Fruit fly (Drosophila melanogaster): ENCODE measurements around the gene CG32982.

Gene CG32982

DNA sequence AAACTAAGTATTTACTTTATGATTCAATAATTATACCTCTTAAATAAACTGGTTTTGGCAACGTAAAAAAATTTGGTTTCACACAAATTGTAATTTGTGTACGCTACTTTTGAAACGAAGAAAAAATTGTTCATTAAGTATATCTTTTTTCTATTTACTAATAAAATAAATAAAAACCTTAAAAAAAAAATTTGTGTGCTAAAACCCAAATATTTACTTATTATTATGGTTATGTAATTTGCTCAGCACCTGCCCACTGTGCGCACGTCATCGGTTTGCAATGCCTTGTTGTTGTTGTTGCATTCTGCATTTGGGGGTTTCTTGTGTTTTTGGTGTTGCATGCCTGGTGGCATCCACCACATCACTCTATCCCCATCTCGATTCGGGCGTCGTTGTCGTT lies 81.6 kb downstream of the CG32982 start (continued):
- TF ChIP-seq CG8089 (GFP tag; optimal IDR thresholded peaks at IDR 0.05) = no peak
- peak; percentile 42; the same call in 1 of the 2 replicates for TF ChIP-seq Rx (GFP tag; IDR thresholded peaks at IDR 0.05)
- TF ChIP-seq CG10543 (GFP tag; optimal IDR thresholded peaks at IDR 0.05) = no peak
- TF ChIP-seq CG31365 (tag; optimal IDR thresholded peaks at IDR 0.05) = no peak
- TF ChIP-seq tio (GFP tag; optimal IDR thresholded peaks at IDR 0.05) = peak; percentile 20
- no peak for TF ChIP-seq gsb (GFP tag; IDR thresholded peaks at IDR 0.05)
- TF ChIP-seq CG2875 (GFP tag; optimal IDR thresholded peaks at IDR 0.05) = peak; percentile 58
- TF ChIP-seq stwl (tag; optimal IDR thresholded peaks at IDR 0.05) = no peak
- TF ChIP-seq CG4360 (GFP tag; IDR thresholded peaks at IDR 0.05) = peak; percentile 59
- no peak for TF ChIP-seq hbn (GFP tag; IDR thresholded peaks at IDR 0.05; ENCODE audit: partially characterized antibody)
- no peak for TF ChIP-seq CG32772 (GFP tag; IDR thresholded peaks at IDR 0.05)
- TF ChIP-seq pb (GFP tag; optimal IDR thresholded peaks at IDR 0.05) = no peak
- no peak for TF ChIP-seq Nf-YB (GFP tag; optimal IDR thresholded peaks at IDR 0.05)
- no peak for TF ChIP-seq CG1792 (GFP tag; optimal IDR thresholded peaks at IDR 0.05)
- peak; percentile 24 for TF ChIP-seq CG8924 (tag; optimal IDR thresholded peaks at IDR 0.05)
- no peak for TF ChIP-seq CG1647 (GFP tag; optimal IDR thresholded peaks at IDR 0.05)
- peak; percentile 2 for TF ChIP-seq CG5245 (GFP tag; optimal IDR thresholded peaks at IDR 0.05)
- TF ChIP-seq caup (GFP tag; optimal IDR thresholded peaks at IDR 0.05; ENCODE audit: severe bottlenecking) = no peak
- TF ChIP-seq jumu (GFP tag; optimal IDR thresholded peaks at IDR 0.05) = no peak
- TF ChIP-seq lov (optimal IDR thresholded peaks at IDR 0.05) = no peak
- no peak for TF ChIP-seq lov (GFP tag; IDR thresholded peaks at IDR 0.05)
- peak; percentile 32 for TF ChIP-seq CG10267 (tag; optimal IDR thresholded peaks at IDR 0.05)
- TF ChIP-seq CG8290 (GFP tag; optimal IDR thresholded peaks at IDR 0.05) = no peak
- no peak for TF ChIP-seq CG8290 (tag; optimal IDR thresholded peaks at IDR 0.05)
- TF ChIP-seq cwo (GFP tag; optimal IDR thresholded peaks at IDR 0.05) = no peak
- TF ChIP-seq gro (GFP tag; optimal IDR thresholded peaks at IDR 0.05) = no peak
- TF ChIP-seq sqz (GFP tag; optimal IDR thresholded peaks at IDR 0.05) = peak; percentile 35
- TF ChIP-seq PHDP (tag; optimal IDR thresholded peaks at IDR 0.05) = peak; percentile 53
- peak; percentile 45 for TF ChIP-seq bcd (GFP tag; optimal IDR thresholded peaks at IDR 0.05)
- TF ChIP-seq odd (GFP tag; optimal IDR thresholded peaks at IDR 0.05) = no peak
- no peak for TF ChIP-seq jigr1 (GFP tag; IDR thresholded peaks at IDR 0.05)
- TF ChIP-seq CG6791 (GFP tag; IDR thresholded peaks at IDR 0.05; ENCODE audit: partially characterized antibody) = no peak
- no peak for TF ChIP-seq CG4328 (GFP tag; optimal IDR thresholded peaks at IDR 0.05)
- no peak for TF ChIP-seq Taf1 (GFP tag; IDR thresholded peaks at IDR 0.05)
- TF ChIP-seq CG9932 (GFP tag; IDR thresholded peaks at IDR 0.05) = no peak
- TF ChIP-seq D (optimal IDR thresholded peaks at IDR 0.05) = no peak
- TF ChIP-seq D (GFP tag; optimal IDR thresholded peaks at IDR 0.05) = peak; percentile 45
- no peak for TF ChIP-seq CG7786 (GFP tag; optimal IDR thresholded peaks at IDR 0.05)
- no peak for TF ChIP-seq CG16813 (GFP tag; IDR thresholded peaks at IDR 0.05; ENCODE audit: partially characterized antibody)
- no peak for TF ChIP-seq Max (GFP tag; optimal IDR thresholded peaks at IDR 0.05)
- no peak for TF ChIP-seq CG2889 (GFP tag; IDR thresholded peaks at IDR 0.05)
- TF ChIP-seq NK7.1 (GFP tag; optimal IDR thresholded peaks at IDR 0.05) = no peak
- TF ChIP-seq CG6854 (GFP tag; optimal IDR thresholded peaks at IDR 0.05) = no peak
- TF ChIP-seq chif (GFP tag; optimal IDR thresholded peaks at IDR 0.05) = peak in 1 of 2 experiments; percentile 10
- TF ChIP-seq Side (GFP tag; optimal IDR thresholded peaks at IDR 0.05) = no peak
- peak; percentile 77 for TF ChIP-seq gem (tag; optimal IDR thresholded peaks at IDR 0.05)
- TF ChIP-seq Ets65A (GFP tag) = no peak
- no peak for TF ChIP-seq Antp (GFP tag; optimal IDR thresholded peaks at IDR 0.05)
- peak; percentile 72 for TF ChIP-seq CG10979 (tag; optimal IDR thresholded peaks at IDR 0.05)
- TF ChIP-seq NC2β (GFP tag; optimal IDR thresholded peaks at IDR 0.05) = no peak
- TF ChIP-seq lmd (GFP tag; IDR thresholded peaks at IDR 0.05) = no peak
- peak; percentile 23 for TF ChIP-seq Six4 (GFP tag; optimal IDR thresholded peaks at IDR 0.05)
- no peak for TF ChIP-seq tna (GFP tag; IDR thresholded peaks at IDR 0.05; ENCODE audit: partially characterized antibody)

Data from whole organism, embryonic.